Fruit fly (Drosophila melanogaster) whole organism, pupa: ENCODE results near the gene Fit1.

Experiments used
- CG10348 ChIP-seq: fragments of 200-800 bp; sonication (Bioruptor generic); IDR thresholded peaks from 2 replicates; pipeline ENCODE4 v1.3.6; 2022; ENCODE audit warnings: missing biosample characterization, missing genetic modification characterization
- CG12605 ChIP-seq: fragments of 200-800 bp; sonication (Bioruptor generic); IDR thresholded peaks from 2 replicates; pipeline ENCODE4 v1.3.6; 2022; ENCODE audit warnings: missing biosample characterization, missing genetic modification characterization
- CG13204 ChIP-seq: fragments of 200-800 bp; sonication (Bioruptor generic); optimal IDR thresholded peaks from 2 replicates; lab custom pipeline; 2018; ENCODE audit warnings: missing biosample characterization, mild to moderate bottlenecking, missing genetic modification characterization, moderate library complexity
- CG14655 ChIP-seq: fragments of 200-800 bp; sonication (Bioruptor generic); optimal IDR thresholded peaks from 3 replicates; lab custom pipeline; 2017; ENCODE audit warnings: mild to moderate bottlenecking, missing biosample characterization, missing genetic modification reagents, missing genetic modification characterization
- CG15710 ChIP-seq: fragments of 200-800 bp; sonication (Bioruptor generic); optimal IDR thresholded peaks from 2 replicates; lab custom pipeline; 2018; ENCODE audit warnings: missing biosample characterization, mild to moderate bottlenecking, missing genetic modification characterization, moderate library complexity
- CG17806 ChIP-seq: fragments of 200-800 bp; sonication (Bioruptor generic); optimal IDR thresholded peaks from 2 replicates; lab custom pipeline; 2018; ENCODE audit warnings: missing biosample characterization, mild to moderate bottlenecking, missing genetic modification characterization, moderate library complexity
- CG32121 ChIP-seq: fragments of 200-800 bp; sonication (Bioruptor generic); IDR thresholded peaks from 2 replicates; pipeline ENCODE4 v1.3.6; 2022; ENCODE audit warnings: missing biosample characterization, missing genetic modification characterization
- CG34367 ChIP-seq: fragments of 200-800 bp; sonication (Bioruptor generic); optimal IDR thresholded peaks from 2 replicates; lab custom pipeline; 2018; ENCODE audit warnings: missing biosample characterization, mild to moderate bottlenecking, missing genetic modification characterization
- CG4496 ChIP-seq: fragments of 200-800 bp; sonication (Bioruptor generic); IDR thresholded peaks from 3 replicates; pipeline ENCODE4 v1.3.6; 2022; ENCODE audit warnings: missing biosample characterization, missing genetic modification characterization
- CG8159 ChIP-seq: fragments of 200-800 bp; sonication (Bioruptor generic); optimal IDR thresholded peaks from 3 replicates; lab custom pipeline; 2018; ENCODE audit warnings: missing biosample characterization, mild to moderate bottlenecking, missing genetic modification characterization, moderate library complexity
- CG8301 ChIP-seq: fragments of 200-800 bp; sonication (Bioruptor generic); optimal IDR thresholded peaks from 2 replicates; lab custom pipeline; 2018; ENCODE audit warnings: missing biosample characterization, mild to moderate bottlenecking, missing genetic modification characterization
- CG9948 ChIP-seq: fragments of 200-800 bp; sonication (Bioruptor generic); optimal IDR thresholded peaks from 2 replicates; lab custom pipeline; 2018; ENCODE audit warnings: missing biosample characterization, mild to moderate bottlenecking, missing genetic modification characterization, moderate library complexity
- D1 ChIP-seq: fragments of 200-800 bp; sonication (Bioruptor generic); optimal IDR thresholded peaks from 2 replicates; lab custom pipeline; 2018; ENCODE audit warnings: missing biosample characterization, mild to moderate bottlenecking, missing genetic modification characterization, moderate library complexity
- EcR ChIP-seq: fragments of 200-800 bp; sonication (Bioruptor generic); optimal IDR thresholded peaks from 3 replicates; lab custom pipeline; 2019; ENCODE audit warnings: missing biosample characterization, missing genetic modification characterization, mild to moderate bottlenecking, moderate library complexity, missing genetic modification reagents
- Ets98B ChIP-seq: fragments of 200-800 bp; sonication (Bioruptor generic); IDR thresholded peaks from 2 replicates; pipeline ENCODE4 v1.3.6; 2022; ENCODE audit warnings: missing biosample characterization, missing genetic modification characterization
- Pif1A ChIP-seq: fragments of 200-800 bp; sonication (Bioruptor generic); optimal IDR thresholded peaks from 3 replicates; lab custom pipeline; 2016; ENCODE audit warnings: missing biosample characterization, missing genetic modification characterization
- Pif1B ChIP-seq: fragments of 200-800 bp; sonication (Bioruptor generic); optimal IDR thresholded peaks from 3 replicates; lab custom pipeline; 2016; ENCODE audit warnings: missing biosample characterization, missing genetic modification characterization
- Snoo ChIP-seq: fragments of 200-800 bp; sonication (Bioruptor generic); optimal IDR thresholded peaks from 3 replicates; lab custom pipeline; 2017; ENCODE audit warnings: missing biosample characterization, mild to moderate bottlenecking, missing genetic modification characterization, inconsistent platforms
- fd96Ca ChIP-seq: fragments of 200-800 bp; sonication (Bioruptor generic); IDR thresholded peaks from 3 replicates; pipeline ENCODE4 v1.3.6; 2022; ENCODE audit warnings: missing biosample characterization, missing genetic modification characterization
- gl ChIP-seq: fragments of 200-800 bp; sonication (Bioruptor generic); optimal IDR thresholded peaks from 2 replicates; lab custom pipeline; 2018; ENCODE audit warnings: missing biosample characterization, mild to moderate bottlenecking, missing genetic modification characterization
- rn ChIP-seq: fragments of 200-800 bp; sonication (Bioruptor generic); IDR thresholded peaks from 2 replicates; pipeline ENCODE4 v1.3.6; 2022; ENCODE audit warnings: missing biosample characterization, missing genetic modification characterization

Gene Fit1

DNA sequence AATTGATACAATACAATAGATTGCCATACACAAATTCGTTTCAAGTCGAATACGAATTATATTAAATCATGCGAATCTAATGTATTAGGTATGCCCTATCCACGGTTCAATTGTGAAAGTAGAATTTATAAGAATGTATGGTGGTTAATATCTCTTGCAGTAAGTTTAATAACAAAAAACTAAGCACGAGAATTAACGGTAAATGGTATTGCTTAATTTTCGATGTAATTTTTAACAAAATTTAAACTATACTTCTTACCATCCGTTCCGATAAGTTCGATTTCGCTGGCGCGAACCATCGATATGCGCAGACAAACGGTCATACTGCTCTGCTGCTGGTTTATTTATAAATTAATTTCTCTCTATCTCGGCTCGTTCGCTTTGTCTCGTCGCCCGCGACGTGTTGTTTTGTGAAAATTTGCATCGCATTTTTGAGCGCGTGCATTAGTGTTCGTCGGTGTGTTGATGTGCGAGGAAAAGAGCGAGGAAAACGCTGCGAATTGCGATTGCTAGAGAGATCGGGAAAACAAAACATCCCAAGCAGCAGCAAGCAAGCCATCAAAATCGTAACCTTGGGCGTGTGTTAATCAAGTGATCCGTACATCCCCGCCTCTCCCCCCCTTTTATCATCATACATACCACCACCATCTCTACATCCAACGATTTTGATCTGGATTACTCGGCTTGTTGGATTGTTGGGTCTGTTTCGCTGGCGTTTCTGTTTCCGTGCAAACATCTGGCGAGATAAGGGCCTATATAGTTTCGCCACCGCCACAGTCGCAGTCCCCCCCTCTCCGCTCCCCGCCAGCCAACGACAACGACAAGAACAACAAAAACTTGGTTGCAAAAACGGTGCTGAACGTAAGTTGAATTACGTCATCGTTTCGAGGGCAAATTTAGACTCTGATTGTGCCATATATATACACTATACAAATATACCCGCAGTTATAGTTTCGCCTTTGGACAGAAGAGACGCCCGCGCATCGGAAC, at the start of gene Fit1:
Fit1 (plus strand) TSS at position 307 of the 990 bp plus-strand sequence.
- TF ChIP-seq EcR (peak; percentile 42), CG12605 (GFP tag; lab: Robert Waterston, UW) (0 out of 2 replicates have a peak, but pooled peaks have one; percentile 34), CG32121 (GFP tag; lab: Robert Waterston, UW) (no peak), CG15710 (tag; lab: Kevin White, UChicago) (no peak)

dm6 chr3L:4055438-4055962, 47.9 kb upstream of the Fit1 start:
- TF ChIP-seq CG9948 = no peak
- 0 out of 3 replicates have a peak, but pooled peaks have one; percentile 38 for TF ChIP-seq fd96Ca (GFP tag; lab: Robert Waterston, UW)

dm6 chr3L:4056812-4057211, 46.6 kb upstream of the Fit1 start:
- TF ChIP-seq Ets98B (GFP tag; lab: Robert Waterston, UW) = peak; percentile 35
- TF ChIP-seq CG8159 = no peak
- TF ChIP-seq fd96Ca (GFP tag; lab: Robert Waterston, UW) = peak; percentile 52; the same call in 1 of the 3 replicates
- no peak for TF ChIP-seq CG10348 (GFP tag; lab: Robert Waterston, UW)
- TF ChIP-seq CG4496 (GFP tag; lab: Robert Waterston, UW) = peak; percentile 24; the same call in 1 of the 3 replicates
- no peak for TF ChIP-seq CG34367
- no peak for TF ChIP-seq CG15710 (tag; lab: Kevin White, UChicago)

DNA sequence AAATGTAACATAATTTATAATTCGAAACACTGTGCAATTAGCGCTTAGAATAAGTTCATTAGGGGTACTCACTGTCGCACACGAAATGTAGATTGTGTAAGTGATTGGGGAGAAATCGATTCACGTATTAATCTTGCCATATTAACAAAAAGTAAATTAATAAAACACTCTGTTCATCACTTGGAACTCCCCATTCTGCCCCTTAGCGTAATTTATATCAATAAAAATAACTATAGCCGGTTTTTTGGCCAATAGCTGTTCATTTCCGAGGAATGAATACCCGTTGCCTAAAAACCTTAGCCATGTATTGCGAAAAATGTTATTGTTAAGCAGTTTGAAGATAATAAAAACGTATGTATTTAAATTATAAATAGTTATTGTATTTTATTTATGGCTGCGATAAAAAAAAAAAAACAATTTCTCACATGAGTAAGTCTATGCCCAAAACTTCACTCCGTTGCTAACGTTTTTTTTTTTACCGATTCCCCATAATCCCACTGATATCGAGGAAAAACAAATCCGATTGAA, 44.0 kb upstream of the Fit1 start, which contains the start of gene Ugt305A1:
Ugt305A1 (plus strand) TSS at position 478 of the 528 bp plus-strand sequence.
- TF ChIP-seq CG12605 (GFP tag; lab: Robert Waterston, UW) (no peak), EcR (no peak), fd96Ca (GFP tag; lab: Robert Waterston, UW) (no peak), Snoo (tag; lab: Kevin White, UChicago) (no peak), Ets98B (GFP tag; lab: Robert Waterston, UW) (no peak)

DNA sequence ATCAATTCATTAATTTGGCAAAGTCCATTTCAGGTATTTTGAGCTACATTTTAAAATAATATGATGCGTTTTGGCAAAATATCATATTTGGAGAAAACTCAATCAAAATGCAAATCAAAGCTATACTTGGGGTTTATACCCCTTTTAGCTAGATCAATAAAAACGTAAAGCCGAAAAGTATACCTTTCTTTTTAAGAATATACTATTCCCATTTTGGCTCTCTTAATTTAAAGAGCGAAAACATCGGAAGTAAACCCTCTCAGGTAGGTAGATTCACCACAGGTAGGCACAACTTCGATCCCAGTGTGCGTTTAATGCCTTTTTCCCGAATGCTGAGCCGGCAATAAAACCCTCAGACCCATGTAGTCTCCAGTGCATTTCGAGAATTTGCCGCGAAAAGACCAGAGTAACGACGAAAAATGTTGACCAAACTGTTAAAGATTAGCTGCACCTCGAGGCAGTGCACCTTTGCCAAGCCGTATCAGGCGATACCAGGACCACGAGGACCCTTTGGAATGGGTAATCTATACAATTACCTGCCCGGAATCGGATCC, 41.4 kb upstream of the Fit1 start, which contains the start of gene dib:
dib (plus strand) TSS at position 372 of the 554 bp plus-strand sequence.
- TF ChIP-seq CG8301 = no peak
- TF ChIP-seq CG12605 (GFP tag; lab: Robert Waterston, UW) = no peak
- TF ChIP-seq Snoo (tag; lab: Kevin White, UChicago) = no peak
- no peak for TF ChIP-seq CG14655 (GFP tag; lab: Kevin White, UChicago)
- no peak for TF ChIP-seq EcR
- no peak for TF ChIP-seq gl
- TF ChIP-seq CG13204 (GFP tag; lab: Kevin White, UChicago) = no peak
- TF ChIP-seq, all 21 proteins: peak for 0

DNA sequence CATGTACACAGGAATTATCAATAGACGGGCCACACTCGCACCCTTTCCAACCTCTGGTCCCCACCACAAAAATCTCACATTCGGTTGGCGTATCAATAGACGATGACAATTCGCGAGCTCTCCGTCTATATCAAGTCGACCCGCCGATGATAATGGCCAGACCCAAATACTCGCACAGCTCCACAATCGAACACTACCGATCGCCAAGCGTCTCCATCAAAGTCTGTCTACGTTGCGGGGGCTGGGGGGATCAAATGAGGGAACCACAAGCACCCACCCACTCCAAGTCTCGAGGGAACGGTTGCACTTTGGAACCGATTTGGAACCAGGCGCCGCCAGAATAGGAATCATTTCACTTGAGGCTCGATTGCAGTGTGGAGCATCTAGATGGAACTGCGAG, 35.0 kb upstream of the Fit1 start:
- TF ChIP-seq CG15710 (tag; lab: Kevin White, UChicago) (no peak), Pif1A (GFP tag; lab: Kevin White, UChicago) (no peak), CG8301 (no peak), CG14655 (GFP tag; lab: Kevin White, UChicago) (no peak), Snoo (tag; lab: Kevin White, UChicago) (no peak), fd96Ca (GFP tag; lab: Robert Waterston, UW) (peak; percentile 56; the same call in 2 of the 3 replicates), CG13204 (GFP tag; lab: Kevin White, UChicago) (no peak), CG10348 (GFP tag; lab: Robert Waterston, UW) (no peak), CG4496 (GFP tag; lab: Robert Waterston, UW) (peak; percentile 43; the same call in 1 of the 3 replicates), CG32121 (GFP tag; lab: Robert Waterston, UW) (peak; percentile 64), Ets98B (GFP tag; lab: Robert Waterston, UW) (peak; percentile 42), rn (no peak), CG17806 (tag; lab: Kevin White, UChicago) (no peak), CG8159 (no peak), CG34367 (no peak), D1 (tag; lab: Kevin White, UChicago) (no peak), gl (no peak), CG9948 (no peak), CG12605 (GFP tag; lab: Robert Waterston, UW) (peak; percentile 62), Pif1B (GFP tag; lab: Kevin White, UChicago) (no peak), EcR (no peak)
